Fruit fly (Drosophila melanogaster) whole organism, embryonic: ENCODE measurements around the gene Art9.

Experiments used
- CG12942 ChIP-seq: fragments of 200-800 bp; sonication (Bioruptor generic); optimal IDR thresholded peaks from 3 replicates; lab custom pipeline; 2016; ENCODE audit warnings: missing biosample characterization, missing genetic modification characterization
- CG4424 ChIP-seq: fragments of 200-800 bp; sonication (Bioruptor generic); optimal IDR thresholded peaks from 3 replicates; lab custom pipeline; 2016; ENCODE audit warnings: missing biosample characterization, missing genetic modification characterization
- CG6175 ChIP-seq: fragments of 200-800 bp; sonication (Bioruptor generic); IDR thresholded peaks from 3 replicates; pipeline ENCODE4 v1.3.6; 2022; ENCODE audit warnings: missing biosample characterization, missing genetic modification characterization
- CG6791 ChIP-seq: fragments of 200-800 bp; sonication (Bioruptor generic); IDR thresholded peaks from 3 replicates; pipeline ENCODE4 v1.3.6; 2022; ENCODE audit warnings: missing biosample characterization, missing genetic modification characterization; ENCODE audit not compliant: partially characterized antibody
- CG9437 ChIP-seq: fragments of 200-800 bp; sonication (Bioruptor generic); optimal IDR thresholded peaks from 2 replicates; lab custom pipeline; 2018; ENCODE audit warnings: missing biosample characterization, mild to moderate bottlenecking, missing genetic modification characterization
- Ptx1 ChIP-seq: fragments of 200-800 bp; sonication (Bioruptor generic); IDR thresholded peaks from 2 replicates; pipeline ENCODE4 v1.3.6; 2022; ENCODE audit warnings: missing biosample characterization, missing genetic modification characterization
- Ravus ChIP-seq: fragments of 200-800 bp; sonication (Bioruptor generic); IDR thresholded peaks from 2 replicates; pipeline ENCODE4 v1.3.6; 2022; ENCODE audit warnings: missing biosample characterization, missing genetic modification characterization
- Stat92E ChIP-seq, 3 experiments: fragments of >200 bp in 2 of 3; fragments of 200-800 bp in 1 of 3; sonication (Bioruptor generic) in 1 of 3; optimal IDR thresholded peaks; 2 replicates each; lab custom pipeline; 2017 to 2019; ENCODE audit warnings: missing biosample characterization in 3 of 3, missing genetic modification characterization in 3 of 3, mild to moderate bottlenecking in 1 of 3, moderate library complexity in 1 of 3
- bab2 ChIP-seq: fragments of 200-800 bp; sonication (Bioruptor generic); optimal IDR thresholded peaks from 2 replicates; lab custom pipeline; 2016; ENCODE audit warnings: missing biosample characterization, missing genetic modification characterization
- ind ChIP-seq: fragments of 200-800 bp; sonication (Bioruptor generic); optimal IDR thresholded peaks from 3 replicates; lab custom pipeline; 2016; ENCODE audit warnings: missing biosample characterization, missing genetic modification characterization
- insv ChIP-seq, 2 experiments: fragments of 200-800 bp; sonication (Bioruptor generic); optimal IDR thresholded peaks; 3 replicates each; lab custom pipeline; 2016 to 2018; ENCODE audit warnings: missing biosample characterization in 2 of 2, missing genetic modification characterization in 2 of 2
- sc ChIP-seq, 3 experiments: fragments of >200 bp in 2 of 3; fragments of 200-800 bp in 1 of 3; sonication (Bioruptor generic) in 1 of 3; optimal IDR thresholded peaks; 2 replicates in 2 of 3; 3 replicates in 1 of 3; lab custom pipeline; 2017; ENCODE audit warnings: mild to moderate bottlenecking in 1 of 3, missing biosample characterization in 1 of 3, missing genetic modification characterization in 1 of 3, missing genetic modification reagents in 1 of 3
- tin ChIP-seq: fragments of 200-800 bp; sonication (Bioruptor generic); optimal IDR thresholded peaks from 3 replicates; lab custom pipeline; 2016; ENCODE audit warnings: missing biosample characterization, missing genetic modification characterization
- usp ChIP-seq: fragments of >200 bp; optimal IDR thresholded peaks from 2 replicates; lab custom pipeline; 2017; ENCODE audit warnings: missing biosample characterization, missing genetic modification characterization

dm6 chr3R:13914760-13915417, 28.4 kb downstream of the Art9 start:
- TF ChIP-seq Ptx1 (GFP tag; lab: Robert Waterston, UW), result peak; percentile 84
- TF ChIP-seq CG12942 (GFP tag; lab: Kevin White, UChicago), result peak; percentile 51
- peak; percentile 75 for TF ChIP-seq ind
- TF ChIP-seq usp (GFP tag; lab: Kevin White, UChicago), result no peak
- no peak; the same call in 1 of the 2 replicates for TF ChIP-seq Ravus (GFP tag; lab: Robert Waterston, UW)
- TF ChIP-seq CG4424, result peak; percentile 80
- TF ChIP-seq CG6791 (GFP tag; lab: Robert Waterston, UW), result no peak
- TF ChIP-seq insv (GFP tag; optimal IDR thresholded peaks at IDR 0.05; lab: Kevin White, UChicago), result no peak
- TF ChIP-seq tin (GFP tag; lab: Kevin White, UChicago), result peak; percentile 80
- no peak for TF ChIP-seq sc (optimal IDR thresholded peaks at IDR 0.05; lab: Kevin White, UChicago)
- TF ChIP-seq sc (GFP tag; optimal IDR thresholded peaks at IDR 0.05; lab: Kevin White, UChicago), result peak; percentile 42
- TF ChIP-seq CG9437 (GFP tag; lab: Kevin White, UChicago), result peak; percentile 52
- TF ChIP-seq bab2 (GFP tag; lab: Kevin White, UChicago), result peak; percentile 76
- no peak for TF ChIP-seq Stat92E (GFP tag; optimal IDR thresholded peaks at IDR 0.05; lab: Kevin White, UChicago)
- no peak; the same call in 2 of the 3 replicates for TF ChIP-seq CG6175 (GFP tag; lab: Robert Waterston, UW)
